Fruit fly (Drosophila melanogaster) whole organism, pupa: ENCODE results near the gene CG43935.

ENCODE experiments used
- CG10348 ChIP-seq: fragments of 200-800 bp; sonication (Bioruptor generic); IDR thresholded peaks from 2 replicates; pipeline ENCODE4 v1.3.6; 2022; ENCODE audit warnings: missing biosample characterization, missing genetic modification characterization
- CG12605 ChIP-seq: fragments of 200-800 bp; sonication (Bioruptor generic); IDR thresholded peaks from 2 replicates; pipeline ENCODE4 v1.3.6; 2022; ENCODE audit warnings: missing biosample characterization, missing genetic modification characterization
- CG13204 ChIP-seq: fragments of 200-800 bp; sonication (Bioruptor generic); optimal IDR thresholded peaks from 2 replicates; lab custom pipeline; 2018; ENCODE audit warnings: missing biosample characterization, mild to moderate bottlenecking, missing genetic modification characterization, moderate library complexity
- CG14655 ChIP-seq: fragments of 200-800 bp; sonication (Bioruptor generic); optimal IDR thresholded peaks from 3 replicates; lab custom pipeline; 2017; ENCODE audit warnings: mild to moderate bottlenecking, missing biosample characterization, missing genetic modification reagents, missing genetic modification characterization
- CG15710 ChIP-seq: fragments of 200-800 bp; sonication (Bioruptor generic); optimal IDR thresholded peaks from 2 replicates; lab custom pipeline; 2018; ENCODE audit warnings: missing biosample characterization, mild to moderate bottlenecking, missing genetic modification characterization, moderate library complexity
- CG17806 ChIP-seq: fragments of 200-800 bp; sonication (Bioruptor generic); optimal IDR thresholded peaks from 2 replicates; lab custom pipeline; 2018; ENCODE audit warnings: missing biosample characterization, mild to moderate bottlenecking, missing genetic modification characterization, moderate library complexity
- CG32121 ChIP-seq: fragments of 200-800 bp; sonication (Bioruptor generic); IDR thresholded peaks from 2 replicates; pipeline ENCODE4 v1.3.6; 2022; ENCODE audit warnings: missing biosample characterization, missing genetic modification characterization
- CG34367 ChIP-seq: fragments of 200-800 bp; sonication (Bioruptor generic); optimal IDR thresholded peaks from 2 replicates; lab custom pipeline; 2018; ENCODE audit warnings: missing biosample characterization, mild to moderate bottlenecking, missing genetic modification characterization
- CG4496 ChIP-seq: fragments of 200-800 bp; sonication (Bioruptor generic); IDR thresholded peaks from 3 replicates; pipeline ENCODE4 v1.3.6; 2022; ENCODE audit warnings: missing biosample characterization, missing genetic modification characterization
- CG8159 ChIP-seq: fragments of 200-800 bp; sonication (Bioruptor generic); optimal IDR thresholded peaks from 3 replicates; lab custom pipeline; 2018; ENCODE audit warnings: missing biosample characterization, mild to moderate bottlenecking, missing genetic modification characterization, moderate library complexity
- CG8301 ChIP-seq: fragments of 200-800 bp; sonication (Bioruptor generic); optimal IDR thresholded peaks from 2 replicates; lab custom pipeline; 2018; ENCODE audit warnings: missing biosample characterization, mild to moderate bottlenecking, missing genetic modification characterization
- CG9948 ChIP-seq: fragments of 200-800 bp; sonication (Bioruptor generic); optimal IDR thresholded peaks from 2 replicates; lab custom pipeline; 2018; ENCODE audit warnings: missing biosample characterization, mild to moderate bottlenecking, missing genetic modification characterization, moderate library complexity
- D1 ChIP-seq: fragments of 200-800 bp; sonication (Bioruptor generic); optimal IDR thresholded peaks from 2 replicates; lab custom pipeline; 2018; ENCODE audit warnings: missing biosample characterization, mild to moderate bottlenecking, missing genetic modification characterization, moderate library complexity
- EcR ChIP-seq: fragments of 200-800 bp; sonication (Bioruptor generic); optimal IDR thresholded peaks from 3 replicates; lab custom pipeline; 2019; ENCODE audit warnings: missing biosample characterization, missing genetic modification characterization, mild to moderate bottlenecking, moderate library complexity, missing genetic modification reagents
- Ets98B ChIP-seq: fragments of 200-800 bp; sonication (Bioruptor generic); IDR thresholded peaks from 2 replicates; pipeline ENCODE4 v1.3.6; 2022; ENCODE audit warnings: missing biosample characterization, missing genetic modification characterization
- Pif1A ChIP-seq: fragments of 200-800 bp; sonication (Bioruptor generic); optimal IDR thresholded peaks from 3 replicates; lab custom pipeline; 2016; ENCODE audit warnings: missing biosample characterization, missing genetic modification characterization
- Pif1B ChIP-seq: fragments of 200-800 bp; sonication (Bioruptor generic); optimal IDR thresholded peaks from 3 replicates; lab custom pipeline; 2016; ENCODE audit warnings: missing biosample characterization, missing genetic modification characterization
- Snoo ChIP-seq: fragments of 200-800 bp; sonication (Bioruptor generic); optimal IDR thresholded peaks from 3 replicates; lab custom pipeline; 2017; ENCODE audit warnings: missing biosample characterization, mild to moderate bottlenecking, missing genetic modification characterization, inconsistent platforms
- fd96Ca ChIP-seq: fragments of 200-800 bp; sonication (Bioruptor generic); IDR thresholded peaks from 3 replicates; pipeline ENCODE4 v1.3.6; 2022; ENCODE audit warnings: missing biosample characterization, missing genetic modification characterization
- gl ChIP-seq: fragments of 200-800 bp; sonication (Bioruptor generic); optimal IDR thresholded peaks from 2 replicates; lab custom pipeline; 2018; ENCODE audit warnings: missing biosample characterization, mild to moderate bottlenecking, missing genetic modification characterization
- rn ChIP-seq: fragments of 200-800 bp; sonication (Bioruptor generic); IDR thresholded peaks from 2 replicates; pipeline ENCODE4 v1.3.6; 2022; ENCODE audit warnings: missing biosample characterization, missing genetic modification characterization

The CG43935 gene

DNA sequence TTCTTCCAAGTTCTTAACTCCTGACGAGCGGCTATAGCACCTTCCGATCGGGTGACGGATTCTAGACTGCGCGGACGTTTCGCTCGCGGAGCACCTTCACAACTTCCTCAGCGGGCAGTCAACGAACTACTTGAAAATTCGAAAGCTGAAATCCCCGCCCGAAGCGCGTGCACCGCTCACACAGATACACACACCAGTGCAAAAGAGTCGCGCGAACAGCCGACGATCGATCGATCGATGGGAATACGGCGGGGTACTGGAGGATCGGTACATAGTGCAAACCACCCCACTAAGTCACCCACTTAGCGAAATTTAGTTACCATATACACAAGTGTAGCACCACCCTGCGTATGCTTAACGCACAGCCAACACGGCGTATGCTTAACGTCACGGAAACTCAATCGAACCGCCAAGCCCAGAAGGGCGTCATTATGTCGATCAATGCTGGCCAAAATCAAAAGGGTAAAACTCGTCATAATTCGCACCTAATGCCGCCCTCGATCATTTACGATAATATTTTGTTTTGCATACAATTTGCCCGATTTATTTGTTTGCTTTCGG lies 41.0 kb downstream of the CG43935 start, which contains the start of gene CAH9:
TSS of gene CAH9 (minus strand) at position 51 of the 561 bp plus-strand sequence.
- TF ChIP-seq CG8159 (tag; lab: Kevin White, UChicago) (no peak), fd96Ca (GFP tag; lab: Robert Waterston, UW) (no peak)

DNA sequence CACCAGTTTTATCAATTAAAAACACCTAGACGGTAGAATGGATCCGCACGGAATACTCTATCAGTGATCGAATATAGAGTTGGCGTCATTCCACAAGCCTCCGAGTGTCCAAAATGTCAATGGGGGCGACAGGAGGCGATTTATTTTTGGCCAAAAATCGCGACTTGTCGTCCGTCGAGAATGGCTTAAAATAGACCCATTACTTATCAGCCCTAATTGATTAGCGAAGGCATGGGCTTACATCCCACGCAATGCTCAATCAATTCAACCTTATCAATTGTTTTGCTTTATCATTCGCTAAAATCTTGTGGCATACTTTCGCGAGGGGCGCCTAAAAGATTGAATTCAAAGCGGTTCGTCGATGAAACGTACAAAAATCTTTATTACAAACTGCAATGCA lies 42.9 kb downstream of the CG43935 start:
- TF ChIP-seq CG14655 (GFP tag; lab: Kevin White, UChicago) (no peak), Snoo (no peak), CG15710 (tag; lab: Kevin White, UChicago) (no peak)

DNA sequence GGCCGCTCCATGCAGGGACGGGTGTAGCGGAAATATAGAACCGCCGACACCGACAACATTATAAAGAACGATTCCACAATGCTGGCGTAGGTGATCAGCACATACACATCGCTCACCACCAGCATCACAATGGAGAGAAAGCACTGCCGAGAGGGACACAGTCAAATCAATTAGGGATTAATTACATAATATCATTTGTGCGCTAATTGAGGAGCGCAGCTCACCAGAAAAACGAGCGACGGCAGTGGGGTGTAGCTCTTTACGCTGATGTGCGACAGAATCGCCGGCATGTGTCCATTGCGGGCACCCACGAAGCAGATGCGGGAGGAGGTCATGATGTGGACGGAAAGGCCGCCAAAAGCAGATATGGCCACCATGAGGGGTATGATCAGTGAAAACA lies 44.2 kb downstream of the CG43935 start:
- TF ChIP-seq CG14655 (GFP tag; lab: Kevin White, UChicago) = no peak
- no peak for TF ChIP-seq rn
- no peak for TF ChIP-seq CG8159 (tag; lab: Kevin White, UChicago)
- no peak for TF ChIP-seq EcR (GFP tag; lab: Kevin White, UChicago)
- no peak for TF ChIP-seq CG15710 (tag; lab: Kevin White, UChicago)
- no peak for TF ChIP-seq D1 (tag; lab: Kevin White, UChicago)
- no peak for TF ChIP-seq CG17806 (tag; lab: Kevin White, UChicago)
- no peak for TF ChIP-seq CG10348 (GFP tag; lab: Robert Waterston, UW)
- no peak for TF ChIP-seq CG9948
- TF ChIP-seq CG13204 (GFP tag; lab: Kevin White, UChicago) = no peak

DNA sequence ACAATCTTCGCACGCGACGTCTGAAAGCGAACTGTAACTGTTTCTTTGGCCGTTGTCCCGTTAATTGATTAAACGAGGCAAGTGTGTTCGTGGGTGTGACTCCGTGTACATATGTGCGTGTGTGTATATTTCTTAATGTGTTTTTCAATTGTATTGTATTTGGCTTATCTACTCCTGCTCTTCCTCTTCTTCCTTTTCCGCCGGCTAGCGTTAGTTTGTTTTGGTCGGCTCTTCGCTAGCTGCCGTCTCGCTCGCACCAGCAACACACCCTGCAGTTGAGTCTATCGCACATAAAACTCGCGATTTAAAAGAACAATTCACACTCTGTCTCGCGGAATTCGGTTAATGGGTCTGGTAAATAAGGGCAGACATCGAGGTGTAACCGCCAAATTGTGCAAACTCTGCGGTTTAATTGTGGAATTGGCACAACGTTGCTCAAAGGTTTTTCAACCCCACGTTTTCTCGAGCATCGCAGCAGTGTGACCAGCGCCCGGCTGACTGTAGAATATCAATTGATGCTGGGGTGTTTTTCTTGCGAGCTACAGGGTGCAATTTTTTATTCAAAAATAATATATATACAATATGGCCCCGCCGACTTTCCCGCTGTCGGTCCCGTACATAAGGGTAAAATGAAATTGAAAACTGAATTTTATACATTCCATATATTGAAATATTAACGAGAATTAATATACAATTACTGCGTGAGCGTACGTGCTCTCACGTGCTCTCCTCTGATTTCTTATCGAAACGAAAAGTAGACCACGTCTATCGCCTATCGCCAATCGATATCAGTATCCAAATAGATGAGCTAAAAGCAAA lies 46.8 kb downstream of the CG43935 start, which contains the start of the genes gb and CG5815:
TSS of gene gb (minus strand) at position 487 of the 819 bp plus-strand sequence.
TSS of gene CG5815 (plus strand) at position 783 of the 819 bp plus-strand sequence.
- TF ChIP-seq CG34367 (peak; percentile 76), D1 (tag; lab: Kevin White, UChicago) (no peak), CG14655 (GFP tag; lab: Kevin White, UChicago) (no peak), CG10348 (GFP tag; lab: Robert Waterston, UW) (peak; percentile 53), EcR (GFP tag; lab: Kevin White, UChicago) (peak; percentile 83), CG32121 (GFP tag; lab: Robert Waterston, UW) (peak; percentile 89), CG8159 (tag; lab: Kevin White, UChicago) (no peak), CG9948 (peak; percentile 79), CG13204 (GFP tag; lab: Kevin White, UChicago) (no peak), CG4496 (GFP tag; lab: Robert Waterston, UW) (peak; percentile 94), rn (peak; percentile 72; the same call in 1 of the 2 replicates), Pif1B (GFP tag; lab: Kevin White, UChicago) (no peak), CG8301 (tag; lab: Kevin White, UChicago) (peak; percentile 78), Pif1A (GFP tag; lab: Kevin White, UChicago) (no peak), CG12605 (peak; percentile 70), CG15710 (tag; lab: Kevin White, UChicago) (peak; percentile 84), Ets98B (GFP tag; lab: Robert Waterston, UW) (peak; percentile 90), Snoo (peak; percentile 88), fd96Ca (GFP tag; lab: Robert Waterston, UW) (peak; percentile 96), CG17806 (tag; lab: Kevin White, UChicago) (peak; percentile 80), gl (tag; lab: Kevin White, UChicago) (peak; percentile 54)
